Fruit fly (Drosophila melanogaster) whole organism, pupa: ENCODE data around the gene eIF2Bbeta.

ENCODE experiments used
- CG10348 ChIP-seq: fragments of 200-800 bp; sonication (Bioruptor generic); IDR thresholded peaks from 2 replicates; pipeline ENCODE4 v1.3.6; 2022; ENCODE audit warnings: missing biosample characterization, missing genetic modification characterization
- CG14655 ChIP-seq: fragments of 200-800 bp; sonication (Bioruptor generic); optimal IDR thresholded peaks from 3 replicates; lab custom pipeline; 2017; ENCODE audit warnings: mild to moderate bottlenecking, missing biosample characterization, missing genetic modification reagents, missing genetic modification characterization
- CG17806 ChIP-seq: fragments of 200-800 bp; sonication (Bioruptor generic); optimal IDR thresholded peaks from 2 replicates; lab custom pipeline; 2018; ENCODE audit warnings: missing biosample characterization, mild to moderate bottlenecking, missing genetic modification characterization, moderate library complexity
- CG8159 ChIP-seq: fragments of 200-800 bp; sonication (Bioruptor generic); optimal IDR thresholded peaks from 3 replicates; lab custom pipeline; 2018; ENCODE audit warnings: missing biosample characterization, mild to moderate bottlenecking, missing genetic modification characterization, moderate library complexity

eIF2Bbeta gene

DNA sequence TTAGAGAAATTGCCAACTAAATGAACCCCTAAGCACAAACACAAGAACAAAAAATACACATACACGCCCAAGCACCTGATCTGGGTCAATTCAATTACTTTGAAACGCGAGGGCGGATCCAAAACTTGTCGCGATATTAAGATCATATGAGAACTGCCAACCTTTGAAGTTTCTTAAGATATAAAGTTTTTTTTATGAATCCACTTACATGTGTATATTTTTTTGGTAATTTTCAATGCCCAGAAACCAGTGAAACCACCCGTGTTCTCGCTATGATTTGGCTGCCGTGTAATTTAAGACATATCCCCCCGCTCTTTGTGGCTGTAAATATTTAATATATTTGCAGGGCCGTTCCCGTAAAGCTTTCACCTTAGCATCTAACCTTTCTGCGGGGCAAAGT lies 45.3 kb downstream of the eIF2Bbeta start:
- TF ChIP-seq CG8159 (tag; lab: Kevin White, UChicago), result no peak
- TF ChIP-seq CG14655 (GFP tag; lab: Kevin White, UChicago), result no peak
- no peak for TF ChIP-seq CG10348 (GFP tag; lab: Robert Waterston, UW)
- no peak for TF ChIP-seq CG17806 (tag; lab: Kevin White, UChicago)
